Fruit fly (Drosophila melanogaster): ENCODE measurements around the gene Ino80.

dm6 chr3R:19411371-19411770, 8.4 kb upstream of the Ino80 start:
- TF ChIP-seq rn (GFP tag; IDR thresholded peaks at IDR 0.05) (no peak), CG4496 (GFP tag; IDR thresholded peaks at IDR 0.05) (no peak), EcR (GFP tag; optimal IDR thresholded peaks at IDR 0.05) (no peak), fd96Ca (GFP tag; IDR thresholded peaks at IDR 0.05) (no peak), Ets98B (GFP tag; IDR thresholded peaks at IDR 0.05) (no peak), Snoo (tag; optimal IDR thresholded peaks at IDR 0.05) (no peak), Pif1B (GFP tag; optimal IDR thresholded peaks at IDR 0.05) (no peak), CG32121 (GFP tag; IDR thresholded peaks at IDR 0.05) (no peak), CG13204 (GFP tag; optimal IDR thresholded peaks at IDR 0.05) (no peak), CG10348 (GFP tag; IDR thresholded peaks at IDR 0.05) (no peak), CG8301 (tag; optimal IDR thresholded peaks at IDR 0.05) (no peak), CG14655 (GFP tag; optimal IDR thresholded peaks at IDR 0.05) (no peak), CG34367 (tag; optimal IDR thresholded peaks at IDR 0.05) (no peak)
